Worm (Caenorhabditis elegans) whole organism, L4 larva: Measurements from ENCODE around the gene nono-1.

Experiments used
- F26F4.8 ChIP-seq: fragments of 200-800 bp; sonication (Bioruptor generic); conservative IDR thresholded peaks from 2 replicates; pipeline ENCODE4 v1.3.6; 2022; ENCODE audit warnings: missing genetic modification characterization, missing compliant biosample characterization
- F44E2.7 ChIP-seq: fragments of 200-800 bp; sonication (Bioruptor generic); IDR thresholded peaks from 2 replicates; pipeline ENCODE4 v2.1.2; 2022; ENCODE audit warnings: missing genetic modification characterization, missing compliant biosample characterization
- R02D3.7 ChIP-seq: fragments of 150-350 bp; sonication (generic microtip); optimal IDR thresholded peaks from 3 replicates; lab custom pipeline; 2014; ENCODE audit warnings: missing biosample characterization, missing genetic modification characterization
- T20F7.1 ChIP-seq: fragments of 200-800 bp; sonication (Bioruptor generic); optimal IDR thresholded peaks from 2 replicates; lab custom pipeline; 2018; ENCODE audit warnings: mild to moderate bottlenecking, missing genetic modification characterization, missing compliant biosample characterization
- Y48G9A.11 ChIP-seq: fragments of 200-800 bp; sonication (Bioruptor generic); IDR thresholded peaks from 2 replicates; pipeline ENCODE4 v1.3.6; 2022; ENCODE audit warnings: missing genetic modification reagents, missing genetic modification characterization, missing compliant biosample characterization
- ZK337.2 ChIP-seq: fragments of 200-800 bp; sonication (Bioruptor generic); IDR thresholded peaks from 2 replicates; pipeline ENCODE4 v1.3.6; 2022; ENCODE audit warnings: missing genetic modification reagents, missing genetic modification characterization, missing compliant biosample characterization
- aha-1 ChIP-seq: fragments of 150-350 bp; peaks from one replicate; lab custom pipeline; 2014; ENCODE audit warnings: missing biosample characterization, missing genetic modification characterization
- ama-1 ChIP-seq: fragments of 150-350 bp; optimal IDR thresholded peaks from 2 replicates; lab custom pipeline; 2014; ENCODE audit warnings: inconsistent platforms, mixed read lengths
- ceh-28 ChIP-seq: fragments of 150-350 bp; optimal IDR thresholded peaks from 2 replicates; lab custom pipeline; 2014; ENCODE audit warnings: missing biosample characterization, missing genetic modification reagents, missing genetic modification characterization
- ctbp-1 ChIP-seq: fragments of 200-800 bp; sonication (Bioruptor generic); IDR thresholded peaks from 2 replicates; pipeline ENCODE4 v1.3.6; 2022; ENCODE audit warnings: missing genetic modification reagents, missing genetic modification characterization, missing compliant biosample characterization
- daf-16 ChIP-seq, 3 experiments: sonication (generic microtip); optimal IDR thresholded peaks; 2 replicates each; lab custom pipeline; 2016 to 2017; ENCODE audit warnings: missing genetic modification characterization in 3 of 3, missing genetic modification reagents in 3 of 3, mild to moderate bottlenecking in 2 of 3, missing compliant biosample characterization in 2 of 3, missing biosample characterization in 1 of 3, moderate library complexity in 1 of 3
- daf-19 ChIP-seq: fragments of 200-800 bp; sonication (Bioruptor generic); conservative IDR thresholded peaks from 2 replicates; pipeline ENCODE4 v1.3.6; 2022; ENCODE audit warnings: missing genetic modification characterization, missing compliant biosample characterization
- daf-8 ChIP-seq: fragments of 200-800 bp; sonication (Bioruptor generic); IDR thresholded peaks from 2 replicates; pipeline ENCODE4 v1.3.6; 2022; ENCODE audit warnings: missing genetic modification characterization, missing compliant biosample characterization
- dmd-6 ChIP-seq: fragments of 200-800 bp; sonication (Bioruptor generic); IDR thresholded peaks from 2 replicates; pipeline ENCODE4 v1.3.6; 2022; ENCODE audit warnings: missing genetic modification reagents, missing genetic modification characterization, missing compliant biosample characterization
- dmd-8 ChIP-seq: fragments of 200-800 bp; sonication (Bioruptor generic); IDR thresholded peaks from 2 replicates; pipeline ENCODE4 v1.3.6; 2022; ENCODE audit warnings: missing genetic modification characterization, missing compliant biosample characterization
- dve-1 ChIP-seq: sonication (generic microtip); optimal IDR thresholded peaks from 2 replicates; lab custom pipeline; 2017; ENCODE audit warnings: antibody characterized with exemption, mild to moderate bottlenecking, missing genetic modification characterization, missing compliant biosample characterization; ENCODE audit not compliant: insufficient read depth
- egl-27 ChIP-seq: sonication (generic microtip); optimal IDR thresholded peaks from 3 replicates; lab custom pipeline; 2017; ENCODE audit warnings: missing biosample characterization, missing genetic modification reagents, missing genetic modification characterization
- egl-43 ChIP-seq: fragments of 200-800 bp; sonication (Bioruptor generic); IDR thresholded peaks from 2 replicates; pipeline ENCODE4 v1.3.6; 2022; ENCODE audit warnings: missing genetic modification reagents, missing genetic modification characterization, missing compliant biosample characterization
- fkh-10 ChIP-seq: fragments of 150-350 bp; optimal IDR thresholded peaks from 2 replicates; lab custom pipeline; 2014; ENCODE audit warnings: missing biosample characterization, missing genetic modification reagents, missing genetic modification characterization
- gei-8 ChIP-seq: fragments of 200-800 bp; sonication (Bioruptor generic); optimal IDR thresholded peaks from 2 replicates; lab custom pipeline; 2018; ENCODE audit warnings: mild to moderate bottlenecking, missing genetic modification characterization, missing compliant biosample characterization
- hmg-1.1 ChIP-seq: fragments of 200-800 bp; sonication (Bioruptor generic); IDR thresholded peaks from 2 replicates; pipeline ENCODE4 v1.3.6; 2022; ENCODE audit warnings: missing genetic modification reagents, missing genetic modification characterization, missing compliant biosample characterization
- jun-1 ChIP-seq: fragments of 150-350 bp; optimal IDR thresholded peaks from 2 replicates; lab custom pipeline; 2014; ENCODE audit warnings: missing biosample characterization, missing genetic modification reagents, missing genetic modification characterization
- lin-15B ChIP-seq: fragments of 150-350 bp; sonication (generic microtip); optimal IDR thresholded peaks from 3 replicates; lab custom pipeline; 2014; ENCODE audit warnings: missing biosample characterization, missing genetic modification characterization
- lir-3 ChIP-seq: sonication (generic microtip); optimal IDR thresholded peaks from 2 replicates; lab custom pipeline; 2016; ENCODE audit warnings: mild to moderate bottlenecking, missing genetic modification characterization, missing compliant biosample characterization
- lsy-2 ChIP-seq, 2 experiments: fragments of 150-350 bp in 1 of 2; sonication (generic microtip) in 1 of 2; optimal IDR thresholded peaks; 2 replicates each; lab custom pipeline; 2014 to 2017; ENCODE audit warnings: missing biosample characterization in 2 of 2, missing genetic modification characterization in 2 of 2
- mep-1 ChIP-seq: fragments of 150-350 bp; sonication (generic microtip); optimal IDR thresholded peaks from 3 replicates; lab custom pipeline; 2014; ENCODE audit warnings: missing biosample characterization, missing genetic modification characterization
- mxl-3 ChIP-seq: fragments of 200-800 bp; sonication (Bioruptor generic); optimal IDR thresholded peaks from 2 replicates; lab custom pipeline; 2018; ENCODE audit warnings: mild to moderate bottlenecking, missing genetic modification characterization, missing compliant biosample characterization
- nhr-10 ChIP-seq: fragments of 150-350 bp; optimal IDR thresholded peaks from 2 replicates; lab custom pipeline; 2014; ENCODE audit warnings: missing biosample characterization, missing genetic modification characterization
- nhr-102 ChIP-seq: sonication (generic microtip); optimal IDR thresholded peaks from 2 replicates; lab custom pipeline; 2016; ENCODE audit warnings: mild to moderate bottlenecking, missing genetic modification characterization, moderate library complexity, missing compliant biosample characterization
- nhr-28 ChIP-seq: fragments of 150-350 bp; optimal IDR thresholded peaks from 2 replicates; lab custom pipeline; 2014; ENCODE audit warnings: missing biosample characterization, missing genetic modification characterization
- nhr-41 ChIP-seq: fragments of 200-800 bp; sonication (Bioruptor generic); IDR thresholded peaks from 2 replicates; pipeline ENCODE4 v1.3.6; 2022; ENCODE audit warnings: missing genetic modification reagents, missing genetic modification characterization, missing compliant biosample characterization
- nhr-48 ChIP-seq: sonication (generic microtip); optimal IDR thresholded peaks from 2 replicates; lab custom pipeline; 2016; ENCODE audit warnings: mild to moderate bottlenecking, missing genetic modification characterization, missing compliant biosample characterization
- nhr-6 ChIP-seq: fragments of 150-350 bp; optimal IDR thresholded peaks from 2 replicates; lab custom pipeline; 2014; ENCODE audit warnings: missing biosample characterization, missing genetic modification characterization
- nhr-76 ChIP-seq: fragments of 150-350 bp; optimal IDR thresholded peaks from 2 replicates; lab custom pipeline; 2014; ENCODE audit warnings: missing biosample characterization, missing genetic modification characterization
- nhr-77 ChIP-seq: fragments of 150-350 bp; optimal IDR thresholded peaks from 2 replicates; lab custom pipeline; 2014; ENCODE audit warnings: missing biosample characterization, missing genetic modification characterization
- pha-4 ChIP-seq, 2 experiments: fragments of 150-350 bp in 1 of 2; fragments of 200-800 bp in 1 of 2; sonication (Bioruptor generic) in 1 of 2; IDR thresholded peaks in 1 of 2; optimal IDR thresholded peaks in 1 of 2; 2 replicates each; pipeline versions ENCODE4 v1.3.6 to Lab custom; 2014 to 2022; ENCODE audit warnings: missing genetic modification characterization in 2 of 2, missing genetic modification reagents in 2 of 2, missing biosample characterization in 1 of 2, missing compliant biosample characterization in 1 of 2
- php-3 ChIP-seq: fragments of 200-800 bp; sonication (Bioruptor generic); IDR thresholded peaks from 2 replicates; pipeline ENCODE4 v1.3.6; 2022; ENCODE audit warnings: missing genetic modification reagents, missing genetic modification characterization, missing compliant biosample characterization
- pqm-1 ChIP-seq: sonication (generic microtip); optimal IDR thresholded peaks from 2 replicates; lab custom pipeline; 2017; ENCODE audit warnings: missing biosample characterization, missing genetic modification characterization
- rbr-2 ChIP-seq: sonication (generic microtip); optimal IDR thresholded peaks from 2 replicates; lab custom pipeline; 2016; ENCODE audit warnings: missing genotype, missing genetic modification characterization, missing compliant biosample characterization
- saeg-2 ChIP-seq: fragments of 200-800 bp; sonication (Bioruptor generic); IDR thresholded peaks from 2 replicates; pipeline ENCODE4 v1.3.6; 2022; ENCODE audit warnings: missing genetic modification reagents, missing genetic modification characterization, missing compliant biosample characterization
- set-16 ChIP-seq: fragments of 200-800 bp; sonication (Bioruptor generic); IDR thresholded peaks from 2 replicates; pipeline ENCODE4 v1.3.6; 2022; ENCODE audit warnings: missing genetic modification reagents, missing genetic modification characterization, missing compliant biosample characterization
- skn-1 ChIP-seq: fragments of 150-350 bp; optimal IDR thresholded peaks from 2 replicates; lab custom pipeline; 2014; ENCODE audit warnings: missing biosample characterization, missing genetic modification characterization
- snpc-1.2 ChIP-seq: fragments of 200-800 bp; sonication (Bioruptor generic); IDR thresholded peaks from 2 replicates; pipeline ENCODE4 v1.3.6; 2022; ENCODE audit warnings: missing genetic modification reagents, missing genetic modification characterization, missing compliant biosample characterization
- tra-1 ChIP-seq: fragments of 200-800 bp; sonication (Bioruptor generic); IDR thresholded peaks from 2 replicates; pipeline ENCODE4 v1.3.6; 2022; ENCODE audit warnings: missing genetic modification reagents, missing genetic modification characterization, missing compliant biosample characterization
- unc-130 ChIP-seq: sonication (generic microtip); optimal IDR thresholded peaks from 2 replicates; lab custom pipeline; 2016; ENCODE audit warnings: missing genetic modification reagents, missing genetic modification characterization, missing compliant biosample characterization
- unc-39 ChIP-seq: sonication (generic microtip); optimal IDR thresholded peaks from 2 replicates; lab custom pipeline; 2017; ENCODE audit warnings: missing biosample characterization, missing genetic modification characterization
- vab-7 ChIP-seq: fragments of 200-800 bp; sonication (Bioruptor generic); IDR thresholded peaks from 2 replicates; pipeline ENCODE4 v1.3.6; 2022; ENCODE audit warnings: missing genetic modification reagents, missing genetic modification characterization, missing compliant biosample characterization
- zag-1 ChIP-seq: fragments of 150-350 bp; optimal IDR thresholded peaks from 2 replicates; lab custom pipeline; 2014; ENCODE audit warnings: missing biosample characterization, missing genetic modification characterization
- zfp-3 ChIP-seq: fragments of 200-800 bp; sonication (Bioruptor generic); conservative IDR thresholded peaks from 2 replicates; pipeline ENCODE4 v1.3.6; 2022; ENCODE audit warnings: missing genetic modification reagents, missing genetic modification characterization, missing compliant biosample characterization

Gene nono-1

ce11 chrIII:5943368-5944180 lies 14.5 kb downstream of the nono-1 start (continued):
- TF ChIP-seq snpc-1.2 (GFP tag; lab: Robert Waterston, UW): no peak
- peak; percentile 95 for TF ChIP-seq mep-1 (tag; lab: Kevin White, UChicago)
- peak; percentile 87 for TF ChIP-seq aha-1 (tag; lab: Kevin White, UChicago)
- peak; percentile 91 for TF ChIP-seq nhr-102 (tag; lab: Kevin White, UChicago)
- 0 out of 2 replicates have a peak, but pooled peaks have one; percentile 12 for TF ChIP-seq vab-7
- TF ChIP-seq rbr-2 (tag; lab: Kevin White, UChicago): peak; percentile 44
- TF ChIP-seq unc-39 (tag; lab: Kevin White, UChicago): no peak
- peak; percentile 31 to 52 for TF ChIP-seq daf-16 (GFP tag; optimal IDR thresholded peaks at IDR 0.05; lab: Kevin White, UChicago)
- TF ChIP-seq daf-16 (tag; optimal IDR thresholded peaks at IDR 0.05; lab: Kevin White, UChicago): peak; percentile 54
- TF ChIP-seq dmd-6 (GFP tag; lab: Robert Waterston, UW): peak; percentile 55
- TF ChIP-seq set-16 (GFP tag; lab: Robert Waterston, UW): peak; percentile 8; the same call in 1 of the 2 replicates
- peak; percentile 38 for TF ChIP-seq lir-3 (tag; lab: Kevin White, UChicago)
- TF ChIP-seq F44E2.7: no peak
- peak; percentile 92 for TF ChIP-seq zfp-3
- TF ChIP-seq ceh-28: no peak
- TF ChIP-seq mxl-3 (GFP tag; lab: Kevin White, UChicago): peak; percentile 29
- TF ChIP-seq F26F4.8 (GFP tag; lab: Robert Waterston, UW): no peak
- no peak for TF ChIP-seq fkh-10 (GFP tag; lab: Kevin White, UChicago)
- peak; percentile 9 for TF ChIP-seq saeg-2
- peak; percentile 9 for TF ChIP-seq jun-1 (tag; lab: Kevin White, UChicago)
- peak; percentile 16; the same call in 1 of the 2 replicates for TF ChIP-seq nhr-41 (GFP tag; lab: Robert Waterston, UW)
- no peak for TF ChIP-seq egl-43 (GFP tag; lab: Robert Waterston, UW)
- no peak for TF ChIP-seq R02D3.7 (tag; lab: Kevin White, UChicago)
- peak; percentile 53 for TF ChIP-seq unc-130 (GFP tag; lab: Kevin White, UChicago)
- no peak for TF ChIP-seq lin-15B (tag; lab: Kevin White, UChicago)
- peak; percentile 25 for TF ChIP-seq gei-8 (GFP tag; lab: Kevin White, UChicago)
- peak; percentile 29 for TF ChIP-seq hmg-1.1 (GFP tag; lab: Robert Waterston, UW)
- peak; percentile 13; the same call in 1 of the 2 replicates for TF ChIP-seq ZK337.2 (GFP tag; lab: Robert Waterston, UW)
- TF ChIP-seq nhr-6: no peak
- TF ChIP-seq pqm-1: no peak
- TF ChIP-seq dve-1 (tag; lab: Kevin White, UChicago): peak; percentile 82
- no peak for TF ChIP-seq nhr-28
- TF ChIP-seq ama-1 (lab: Kevin White, UChicago): peak; percentile 96
- TF ChIP-seq zag-1 (tag; lab: Kevin White, UChicago): no peak
- TF ChIP-seq nhr-48 (tag; lab: Kevin White, UChicago): peak; percentile 11
- peak; percentile 79 for TF ChIP-seq nhr-10 (tag; lab: Kevin White, UChicago)
- peak; percentile 96 for TF ChIP-seq nhr-77
- no peak for TF ChIP-seq daf-8
- no peak for TF ChIP-seq skn-1
- TF ChIP-seq dmd-8: no peak

DNA sequence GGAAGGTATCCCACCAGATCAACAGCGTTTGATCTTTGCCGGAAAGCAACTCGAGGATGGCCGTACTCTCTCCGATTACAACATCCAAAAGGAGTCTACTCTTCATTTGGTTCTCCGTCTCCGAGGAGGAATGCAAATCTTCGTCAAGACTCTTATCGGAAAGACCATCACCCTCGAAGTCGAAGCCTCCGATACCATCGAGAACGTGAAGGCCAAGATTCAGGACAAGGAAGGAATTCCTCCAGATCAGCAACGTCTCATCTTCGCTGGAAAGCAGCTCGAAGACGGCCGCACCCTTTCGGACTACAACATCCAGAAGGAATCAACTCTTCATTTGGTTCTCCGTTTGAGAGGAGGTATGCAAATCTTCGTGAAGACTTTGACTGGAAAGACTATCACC lies 15.9 kb downstream of the nono-1 start:
- no peak for TF ChIP-seq unc-130 (GFP tag; lab: Kevin White, UChicago)
- 0 out of 2 replicates have a peak, but pooled peaks have one; percentile 10 for TF ChIP-seq set-16 (GFP tag; lab: Robert Waterston, UW)
- peak; percentile 52; the same call in 1 of the 2 replicates for TF ChIP-seq egl-43 (GFP tag; lab: Robert Waterston, UW)
- TF ChIP-seq lsy-2 (tag; optimal IDR thresholded peaks at IDR 0.05; lab: Kevin White, UChicago): no peak
- no peak for TF ChIP-seq unc-39 (tag; lab: Kevin White, UChicago)
- TF ChIP-seq nhr-76 (tag; lab: Kevin White, UChicago): no peak
- TF ChIP-seq skn-1: no peak
- TF ChIP-seq pha-4 (GFP tag; IDR thresholded peaks at IDR 0.05; lab: Robert Waterston, UW): peak; percentile 5; the same call in 1 of the 2 replicates
- no peak for TF ChIP-seq pha-4 (tag; optimal IDR thresholded peaks at IDR 0.05; lab: Kevin White, UChicago)
- no peak for TF ChIP-seq tra-1
- TF ChIP-seq F26F4.8 (GFP tag; lab: Robert Waterston, UW): no peak
- TF ChIP-seq Y48G9A.11 (GFP tag; lab: Robert Waterston, UW): no peak
- TF ChIP-seq nhr-102 (tag; lab: Kevin White, UChicago): no peak
- no peak for TF ChIP-seq php-3 (GFP tag; lab: Robert Waterston, UW)
- no peak for TF ChIP-seq egl-27 (tag; lab: Kevin White, UChicago)
- TF ChIP-seq nhr-41 (GFP tag; lab: Robert Waterston, UW): no peak
- no peak for TF ChIP-seq T20F7.1 (GFP tag; lab: Kevin White, UChicago)
- 0 out of 2 replicates have a peak, but pooled peaks have one; percentile 6 for TF ChIP-seq ctbp-1 (GFP tag; lab: Robert Waterston, UW)
- TF ChIP-seq daf-19 (GFP tag; lab: Robert Waterston, UW): no peak
